Fruit fly (Drosophila melanogaster) whole organism, pupa: ENCODE measurements around the gene cad.

Source experiments
- CG10348 ChIP-seq: fragments of 200-800 bp; sonication (Bioruptor generic); IDR thresholded peaks from 2 replicates; pipeline ENCODE4 v1.3.6; 2022; ENCODE audit warnings: missing biosample characterization, missing genetic modification characterization
- CG12605 ChIP-seq: fragments of 200-800 bp; sonication (Bioruptor generic); IDR thresholded peaks from 2 replicates; pipeline ENCODE4 v1.3.6; 2022; ENCODE audit warnings: missing biosample characterization, missing genetic modification characterization
- CG13204 ChIP-seq: fragments of 200-800 bp; sonication (Bioruptor generic); optimal IDR thresholded peaks from 2 replicates; lab custom pipeline; 2018; ENCODE audit warnings: missing biosample characterization, mild to moderate bottlenecking, missing genetic modification characterization, moderate library complexity
- CG14655 ChIP-seq: fragments of 200-800 bp; sonication (Bioruptor generic); optimal IDR thresholded peaks from 3 replicates; lab custom pipeline; 2017; ENCODE audit warnings: mild to moderate bottlenecking, missing biosample characterization, missing genetic modification reagents, missing genetic modification characterization
- CG15710 ChIP-seq: fragments of 200-800 bp; sonication (Bioruptor generic); optimal IDR thresholded peaks from 2 replicates; lab custom pipeline; 2018; ENCODE audit warnings: missing biosample characterization, mild to moderate bottlenecking, missing genetic modification characterization, moderate library complexity
- CG17806 ChIP-seq: fragments of 200-800 bp; sonication (Bioruptor generic); optimal IDR thresholded peaks from 2 replicates; lab custom pipeline; 2018; ENCODE audit warnings: missing biosample characterization, mild to moderate bottlenecking, missing genetic modification characterization, moderate library complexity
- CG32121 ChIP-seq: fragments of 200-800 bp; sonication (Bioruptor generic); IDR thresholded peaks from 2 replicates; pipeline ENCODE4 v1.3.6; 2022; ENCODE audit warnings: missing biosample characterization, missing genetic modification characterization
- CG34367 ChIP-seq: fragments of 200-800 bp; sonication (Bioruptor generic); optimal IDR thresholded peaks from 2 replicates; lab custom pipeline; 2018; ENCODE audit warnings: missing biosample characterization, mild to moderate bottlenecking, missing genetic modification characterization
- CG4496 ChIP-seq: fragments of 200-800 bp; sonication (Bioruptor generic); IDR thresholded peaks from 3 replicates; pipeline ENCODE4 v1.3.6; 2022; ENCODE audit warnings: missing biosample characterization, missing genetic modification characterization
- CG8159 ChIP-seq: fragments of 200-800 bp; sonication (Bioruptor generic); optimal IDR thresholded peaks from 3 replicates; lab custom pipeline; 2018; ENCODE audit warnings: missing biosample characterization, mild to moderate bottlenecking, missing genetic modification characterization, moderate library complexity
- CG8301 ChIP-seq: fragments of 200-800 bp; sonication (Bioruptor generic); optimal IDR thresholded peaks from 2 replicates; lab custom pipeline; 2018; ENCODE audit warnings: missing biosample characterization, mild to moderate bottlenecking, missing genetic modification characterization
- CG9948 ChIP-seq: fragments of 200-800 bp; sonication (Bioruptor generic); optimal IDR thresholded peaks from 2 replicates; lab custom pipeline; 2018; ENCODE audit warnings: missing biosample characterization, mild to moderate bottlenecking, missing genetic modification characterization, moderate library complexity
- D1 ChIP-seq: fragments of 200-800 bp; sonication (Bioruptor generic); optimal IDR thresholded peaks from 2 replicates; lab custom pipeline; 2018; ENCODE audit warnings: missing biosample characterization, mild to moderate bottlenecking, missing genetic modification characterization, moderate library complexity
- EcR ChIP-seq: fragments of 200-800 bp; sonication (Bioruptor generic); optimal IDR thresholded peaks from 3 replicates; lab custom pipeline; 2019; ENCODE audit warnings: missing biosample characterization, missing genetic modification characterization, mild to moderate bottlenecking, moderate library complexity, missing genetic modification reagents
- Ets98B ChIP-seq: fragments of 200-800 bp; sonication (Bioruptor generic); IDR thresholded peaks from 2 replicates; pipeline ENCODE4 v1.3.6; 2022; ENCODE audit warnings: missing biosample characterization, missing genetic modification characterization
- Pif1A ChIP-seq: fragments of 200-800 bp; sonication (Bioruptor generic); optimal IDR thresholded peaks from 3 replicates; lab custom pipeline; 2016; ENCODE audit warnings: missing biosample characterization, missing genetic modification characterization
- Pif1B ChIP-seq: fragments of 200-800 bp; sonication (Bioruptor generic); optimal IDR thresholded peaks from 3 replicates; lab custom pipeline; 2016; ENCODE audit warnings: missing biosample characterization, missing genetic modification characterization
- Snoo ChIP-seq: fragments of 200-800 bp; sonication (Bioruptor generic); optimal IDR thresholded peaks from 3 replicates; lab custom pipeline; 2017; ENCODE audit warnings: missing biosample characterization, mild to moderate bottlenecking, missing genetic modification characterization, inconsistent platforms
- fd96Ca ChIP-seq: fragments of 200-800 bp; sonication (Bioruptor generic); IDR thresholded peaks from 3 replicates; pipeline ENCODE4 v1.3.6; 2022; ENCODE audit warnings: missing biosample characterization, missing genetic modification characterization
- gl ChIP-seq: fragments of 200-800 bp; sonication (Bioruptor generic); optimal IDR thresholded peaks from 2 replicates; lab custom pipeline; 2018; ENCODE audit warnings: missing biosample characterization, mild to moderate bottlenecking, missing genetic modification characterization
- rn ChIP-seq: fragments of 200-800 bp; sonication (Bioruptor generic); IDR thresholded peaks from 2 replicates; pipeline ENCODE4 v1.3.6; 2022; ENCODE audit warnings: missing biosample characterization, missing genetic modification characterization

cad gene

DNA sequence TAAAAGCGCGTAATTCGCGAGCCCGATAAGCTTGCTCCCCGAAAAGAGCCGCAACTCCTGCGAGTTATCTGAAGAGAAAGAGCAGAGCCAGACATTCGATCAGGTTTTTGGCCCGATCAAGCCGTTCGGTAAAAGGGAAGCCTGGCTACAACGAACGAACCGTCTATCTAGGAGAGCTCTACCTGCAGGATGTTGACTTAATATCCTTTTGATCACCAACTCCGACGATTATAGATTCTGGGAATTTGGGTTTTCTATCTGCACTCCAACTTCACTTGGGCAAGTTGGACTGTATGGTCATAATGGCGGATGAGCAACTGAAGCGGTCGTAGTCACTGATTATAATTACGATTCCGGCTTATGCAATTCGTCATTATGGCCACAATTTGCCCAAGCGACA, 31.7 kb downstream of the cad start:
- TF ChIP-seq D1 (tag; lab: Kevin White, UChicago) = no peak
- TF ChIP-seq CG13204 (GFP tag; lab: Kevin White, UChicago) = no peak
- peak; percentile 63 for TF ChIP-seq CG8159 (tag; lab: Kevin White, UChicago)
- TF ChIP-seq fd96Ca (GFP tag; lab: Robert Waterston, UW) = peak; percentile 94
- TF ChIP-seq Ets98B (GFP tag; lab: Robert Waterston, UW) = peak; percentile 92
- peak; percentile 85 for TF ChIP-seq CG32121 (GFP tag; lab: Robert Waterston, UW)
- TF ChIP-seq CG10348 (GFP tag; lab: Robert Waterston, UW) = peak; percentile 46; the same call in 1 of the 2 replicates
- TF ChIP-seq Pif1B (GFP tag; lab: Kevin White, UChicago) = peak; percentile 74
- TF ChIP-seq Snoo = peak; percentile 4
- TF ChIP-seq gl = no peak
- peak; percentile 52 for TF ChIP-seq CG17806 (tag; lab: Kevin White, UChicago)
- peak; percentile 70 for TF ChIP-seq CG14655 (GFP tag; lab: Kevin White, UChicago)
- peak; percentile 74 for TF ChIP-seq CG8301
- no peak for TF ChIP-seq EcR (GFP tag; lab: Kevin White, UChicago)
- peak; percentile 77 for TF ChIP-seq CG12605
- TF ChIP-seq CG4496 (GFP tag; lab: Robert Waterston, UW) = peak; percentile 88
- TF ChIP-seq CG9948 (tag; lab: Kevin White, UChicago) = peak; percentile 34
- no peak for TF ChIP-seq CG34367 (tag; lab: Kevin White, UChicago)
- peak; percentile 72 for TF ChIP-seq Pif1A
- TF ChIP-seq CG15710 = peak; percentile 52
- peak; percentile 81 for TF ChIP-seq rn
- TF ChIP-seq, all 21 proteins: peak for 16

DNA sequence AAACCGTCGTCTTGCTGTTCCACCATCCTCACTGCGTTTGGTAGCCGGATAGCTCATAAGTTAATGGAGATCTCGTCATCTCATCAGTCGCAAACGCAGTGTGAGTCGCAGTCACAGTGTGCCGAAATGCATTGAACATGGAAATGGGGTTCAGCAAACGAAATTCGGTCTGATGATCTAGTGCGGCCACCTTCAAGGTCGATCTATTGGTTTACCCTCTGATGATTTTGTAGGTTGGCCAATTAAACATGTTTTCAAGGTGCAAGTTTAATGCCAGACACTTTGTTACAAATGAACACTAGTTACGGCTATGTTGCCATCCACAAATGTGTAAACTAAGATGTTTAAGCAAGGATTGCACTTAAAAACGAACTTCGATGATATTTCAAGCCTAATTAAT, 32.3 kb downstream of the cad start:
- TF ChIP-seq fd96Ca (GFP tag; lab: Robert Waterston, UW) = peak; percentile 48; the same call in 1 of the 3 replicates
- 0 out of 2 replicates have a peak, but pooled peaks have one; percentile 17 for TF ChIP-seq rn
- TF ChIP-seq CG4496 (GFP tag; lab: Robert Waterston, UW) = peak; percentile 59; the same call in 1 of the 3 replicates
- no peak for TF ChIP-seq CG8159 (tag; lab: Kevin White, UChicago)
- TF ChIP-seq CG12605 = no peak
- peak; percentile 6 for TF ChIP-seq CG9948 (tag; lab: Kevin White, UChicago)
- no peak for TF ChIP-seq Snoo
- peak; percentile 6 for TF ChIP-seq CG14655 (GFP tag; lab: Kevin White, UChicago)

DNA sequence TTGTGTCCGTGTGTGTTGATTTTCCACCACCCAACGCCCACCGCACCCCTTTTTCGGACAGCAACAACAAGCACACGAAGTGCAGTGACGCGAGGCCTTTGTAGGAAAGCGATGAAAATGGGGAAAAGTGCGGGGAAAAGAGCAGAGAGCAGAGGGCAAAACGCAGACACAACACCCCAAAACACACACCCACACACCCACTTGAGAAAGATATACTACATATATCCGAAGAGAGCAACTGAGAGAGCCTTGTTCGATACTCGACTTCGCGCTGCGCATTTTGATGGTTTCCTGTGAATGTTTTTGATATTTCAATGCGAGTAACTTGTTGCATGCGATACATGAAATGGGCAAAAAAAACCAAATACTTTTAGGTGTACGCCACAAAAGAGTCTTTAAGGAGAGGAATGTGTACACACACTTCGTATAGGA, 33.2 kb downstream of the cad start:
- TF ChIP-seq EcR (GFP tag; lab: Kevin White, UChicago) (no peak), CG8159 (tag; lab: Kevin White, UChicago) (no peak), Snoo (no peak), rn (no peak), CG17806 (tag; lab: Kevin White, UChicago) (no peak), CG14655 (GFP tag; lab: Kevin White, UChicago) (no peak), Pif1A (no peak), Pif1B (GFP tag; lab: Kevin White, UChicago) (no peak), CG34367 (tag; lab: Kevin White, UChicago) (no peak), CG32121 (GFP tag; lab: Robert Waterston, UW) (no peak), CG12605 (peak; percentile 29; the same call in 1 of the 2 replicates), CG8301 (no peak), CG4496 (GFP tag; lab: Robert Waterston, UW) (0 out of 3 replicates have a peak, but pooled peaks have one; percentile 48)

DNA sequence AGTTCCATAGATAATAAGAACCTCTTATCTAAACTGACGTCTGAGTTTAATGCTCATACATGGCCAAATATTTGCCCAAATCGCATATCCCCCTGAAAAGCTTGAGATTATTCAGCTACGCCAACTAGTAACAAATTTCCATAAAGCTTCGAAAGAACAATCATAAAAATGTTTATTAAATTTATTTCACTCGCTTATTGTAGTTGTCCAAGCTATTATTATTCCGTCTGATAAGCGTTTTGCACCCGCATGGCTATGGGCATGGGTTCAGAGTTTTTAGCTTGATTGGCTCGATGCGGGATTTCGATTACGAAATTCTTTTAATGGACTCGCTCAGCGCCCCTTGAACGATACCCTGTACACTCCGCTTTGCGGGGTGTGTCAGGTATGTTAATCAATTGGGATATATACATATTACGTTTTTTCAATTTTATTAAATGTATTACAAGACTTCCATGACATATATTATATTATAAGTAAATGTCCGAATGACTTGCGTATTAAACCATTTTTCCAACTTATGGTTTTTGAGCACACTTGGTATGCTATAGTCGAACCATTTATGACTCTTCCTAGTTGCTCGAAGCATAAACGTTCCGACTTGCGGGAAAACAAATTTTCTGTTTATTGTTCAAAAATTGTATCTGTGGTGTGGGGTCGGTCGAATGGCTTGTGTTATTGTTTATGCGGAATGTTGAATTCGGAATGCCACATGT, 35.3 kb downstream of the cad start:
- TF ChIP-seq gl = no peak
- TF ChIP-seq CG32121 (GFP tag; lab: Robert Waterston, UW) = peak; percentile 82
- peak; percentile 63 for TF ChIP-seq CG15710
- TF ChIP-seq rn = no peak
- peak; percentile 68 for TF ChIP-seq Snoo
- TF ChIP-seq CG13204 (GFP tag; lab: Kevin White, UChicago) = no peak
- TF ChIP-seq D1 (tag; lab: Kevin White, UChicago) = peak; percentile 32
- peak; percentile 50 for TF ChIP-seq CG9948 (tag; lab: Kevin White, UChicago)
- peak; percentile 72 for TF ChIP-seq Pif1B (GFP tag; lab: Kevin White, UChicago)
- TF ChIP-seq CG17806 (tag; lab: Kevin White, UChicago) = peak; percentile 61
- peak; percentile 46 for TF ChIP-seq CG8301
- TF ChIP-seq CG4496 (GFP tag; lab: Robert Waterston, UW) = peak; percentile 77
- peak; percentile 82 for TF ChIP-seq Ets98B (GFP tag; lab: Robert Waterston, UW)
- peak; percentile 54 for TF ChIP-seq CG34367 (tag; lab: Kevin White, UChicago)
- TF ChIP-seq CG12605 = 0 out of 2 replicates have a peak, but pooled peaks have one; percentile 26
- peak; percentile 61 for TF ChIP-seq CG14655 (GFP tag; lab: Kevin White, UChicago)
- TF ChIP-seq CG10348 (GFP tag; lab: Robert Waterston, UW) = no peak
- TF ChIP-seq fd96Ca (GFP tag; lab: Robert Waterston, UW) = peak; percentile 71
- TF ChIP-seq Pif1A = peak; percentile 60
- no peak for TF ChIP-seq EcR (GFP tag; lab: Kevin White, UChicago)
- peak; percentile 70 for TF ChIP-seq CG8159 (tag; lab: Kevin White, UChicago)

DNA sequence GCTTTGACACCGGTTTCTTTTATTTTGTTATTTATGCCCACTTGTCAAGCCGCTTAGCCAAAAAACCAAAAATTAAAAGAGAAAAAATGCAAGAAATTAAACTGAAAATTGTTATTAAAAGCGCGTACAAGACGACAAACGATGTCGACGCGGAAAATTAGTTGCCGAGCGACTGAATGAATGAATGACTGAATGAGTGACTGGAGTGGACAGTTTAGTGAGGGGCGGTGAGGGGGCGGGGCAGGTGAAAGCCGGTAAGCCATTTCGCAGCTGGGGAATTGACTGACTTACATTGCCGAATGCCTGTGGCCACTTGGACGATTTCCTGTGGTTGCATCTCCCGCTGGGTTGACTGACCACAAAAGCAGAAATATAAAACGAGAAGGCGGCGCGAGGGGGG, 36.1 kb downstream of the cad start:
- TF ChIP-seq CG14655 (GFP tag; lab: Kevin White, UChicago) = no peak
- TF ChIP-seq CG10348 (GFP tag; lab: Robert Waterston, UW) = no peak
- no peak for TF ChIP-seq CG17806 (tag; lab: Kevin White, UChicago)
- no peak for TF ChIP-seq CG15710
- no peak for TF ChIP-seq CG9948 (tag; lab: Kevin White, UChicago)
- no peak for TF ChIP-seq Ets98B (GFP tag; lab: Robert Waterston, UW)
- TF ChIP-seq CG4496 (GFP tag; lab: Robert Waterston, UW) = no peak
- TF ChIP-seq Snoo = no peak
- TF ChIP-seq D1 (tag; lab: Kevin White, UChicago) = no peak
- TF ChIP-seq EcR (GFP tag; lab: Kevin White, UChicago) = no peak
- TF ChIP-seq, all 21 proteins: peak for 0
